Worm (Caenorhabditis elegans) whole organism, young adult: Measurements from ENCODE around the gene clec-78.
A peak's percentile ranks its signal among the peaks of the same experiment; 100 is the strongest.

ENCODE experiments used
- C17E4.6 ChIP-seq: fragments of 200-800 bp; sonication (Bioruptor generic); IDR thresholded peaks from 2 replicates; pipeline ENCODE4 v1.3.6; 2022; ENCODE audit warnings: missing genetic modification reagents, missing genetic modification characterization, missing compliant biosample characterization
- D2030.7 ChIP-seq: fragments of 200-800 bp; sonication (Bioruptor generic); IDR thresholded peaks from 2 replicates; pipeline ENCODE4 v1.3.6; 2022; ENCODE audit warnings: missing genetic modification reagents, missing genetic modification characterization, missing compliant biosample characterization
- F10E7.11 ChIP-seq: sonication (generic microtip); optimal IDR thresholded peaks from 2 replicates; lab custom pipeline; 2017; ENCODE audit warnings: mild to moderate bottlenecking, missing genetic modification characterization, moderate library complexity, missing compliant biosample characterization
- F22D6.2 ChIP-seq: sonication (generic microtip); optimal IDR thresholded peaks from 2 replicates; lab custom pipeline; 2016; ENCODE audit warnings: mild to moderate bottlenecking, missing genetic modification characterization, missing compliant biosample characterization
- F33H1.4 ChIP-seq: fragments of 200-800 bp; sonication (Bioruptor generic); IDR thresholded peaks from 2 replicates; pipeline ENCODE4 v1.3.6; 2022; ENCODE audit warnings: missing genetic modification reagents, missing genetic modification characterization, missing compliant biosample characterization
- F37B4.10 ChIP-seq: fragments of 200-800 bp; sonication (Bioruptor generic); IDR thresholded peaks from 2 replicates; pipeline ENCODE4 v1.3.6; 2022; ENCODE audit warnings: missing genetic modification characterization, missing compliant biosample characterization
- F52B5.7 ChIP-seq: sonication (generic microtip); optimal IDR thresholded peaks from 2 replicates; lab custom pipeline; 2016; ENCODE audit warnings: mild to moderate bottlenecking, missing genetic modification characterization, missing compliant biosample characterization
- T07F8.4 ChIP-seq: sonication (generic microtip); optimal IDR thresholded peaks from 2 replicates; lab custom pipeline; 2016; ENCODE audit warnings: mild to moderate bottlenecking, missing genetic modification characterization, moderate library complexity, missing compliant biosample characterization
- T26A5.8 ChIP-seq: sonication (generic microtip); optimal IDR thresholded peaks from 2 replicates; lab custom pipeline; 2016; ENCODE audit warnings: missing genetic modification characterization, missing compliant biosample characterization
- akir-1 ChIP-seq: fragments of 200-800 bp; sonication (Bioruptor generic); optimal IDR thresholded peaks from 2 replicates; lab custom pipeline; 2018; ENCODE audit warnings: mild to moderate bottlenecking, missing genetic modification characterization, moderate library complexity, missing compliant biosample characterization
- ama-1 ChIP-seq, 3 experiments: fragments of 150-350 bp in 1 of 3; sonication (generic microtip) in 2 of 3; optimal IDR thresholded peaks; 2 replicates each; lab custom pipeline; 2014 to 2018; ENCODE audit warnings: missing biosample characterization in 2 of 3, missing genetic modification characterization in 2 of 3, missing genetic modification reagents in 2 of 3
- aptf-3 ChIP-seq: fragments of 200-800 bp; sonication (Bioruptor generic); IDR thresholded peaks from 2 replicates; pipeline ENCODE4 v1.3.6; 2022; ENCODE audit warnings: missing genetic modification characterization, missing compliant biosample characterization
- atf-7 ChIP-seq: sonication (generic microtip); optimal IDR thresholded peaks from 2 replicates; lab custom pipeline; 2017; ENCODE audit warnings: mild to moderate bottlenecking, missing genetic modification characterization, missing compliant biosample characterization
- attf-6 ChIP-seq: fragments of 200-800 bp; sonication (Bioruptor generic); IDR thresholded peaks from 2 replicates; pipeline ENCODE4 v1.3.6; 2022; ENCODE audit warnings: missing genetic modification reagents, missing genetic modification characterization, missing compliant biosample characterization
- bed-2 ChIP-seq: fragments of 200-800 bp; sonication (Bioruptor generic); IDR thresholded peaks from 2 replicates; pipeline ENCODE4 v1.3.6; 2022; ENCODE audit warnings: missing genetic modification reagents, missing genetic modification characterization, missing compliant biosample characterization
- ceh-79 ChIP-seq: sonication (generic microtip); optimal IDR thresholded peaks from 2 replicates; lab custom pipeline; 2017; ENCODE audit warnings: mild to moderate bottlenecking, missing genetic modification characterization, missing compliant biosample characterization
- ceh-91 ChIP-seq: fragments of 200-800 bp; sonication (Bioruptor generic); IDR thresholded peaks from 2 replicates; pipeline ENCODE4 v1.3.6; 2022; ENCODE audit warnings: missing genetic modification reagents, missing genetic modification characterization, missing compliant biosample characterization
- dpff-1 ChIP-seq: sonication (generic microtip); optimal IDR thresholded peaks from 2 replicates; lab custom pipeline; 2017; ENCODE audit warnings: mild to moderate bottlenecking, missing genetic modification characterization, missing compliant biosample characterization
- egrh-3 ChIP-seq: fragments of 200-800 bp; sonication (Bioruptor generic); IDR thresholded peaks from 2 replicates; pipeline ENCODE4 v1.3.6; 2022; ENCODE audit warnings: missing genetic modification reagents, missing genetic modification characterization, missing compliant biosample characterization
- gei-17 ChIP-seq: fragments of 200-800 bp; sonication (Bioruptor generic); optimal IDR thresholded peaks from 2 replicates; lab custom pipeline; 2018; ENCODE audit warnings: mild to moderate bottlenecking, missing genetic modification characterization, missing compliant biosample characterization
- hrde-1 ChIP-seq: sonication (generic microtip); optimal IDR thresholded peaks from 2 replicates; lab custom pipeline; 2016; ENCODE audit warnings: missing genetic modification characterization, mild to moderate bottlenecking, missing compliant biosample characterization, moderate library complexity, missing genotype, missing genetic modification reagents, borderline replicate concordance
- let-526 ChIP-seq: fragments of 200-800 bp; sonication (Bioruptor generic); IDR thresholded peaks from 2 replicates; pipeline ENCODE4 v1.3.6; 2022; ENCODE audit warnings: missing genetic modification reagents, missing genetic modification characterization, missing compliant biosample characterization
- lin-26 ChIP-seq: fragments of 200-800 bp; sonication (Bioruptor generic); IDR thresholded peaks from 2 replicates; pipeline ENCODE4 v1.3.6; 2022; ENCODE audit warnings: missing genetic modification reagents, missing genetic modification characterization, missing compliant biosample characterization
- lin-35 ChIP-seq, 3 experiments: fragments of 150-350 bp in 2 of 3; sonication (generic microtip) in 1 of 3; optimal IDR thresholded peaks; 2 replicates each; lab custom pipeline; 2014 to 2018; ENCODE audit warnings: missing biosample characterization in 3 of 3, missing genetic modification characterization in 3 of 3, missing genetic modification reagents in 3 of 3
- lin-54 ChIP-seq: fragments of 200-800 bp; sonication (Bioruptor generic); optimal IDR thresholded peaks from 2 replicates; lab custom pipeline; 2018; ENCODE audit warnings: mild to moderate bottlenecking, missing genetic modification characterization, missing compliant biosample characterization
- lir-1 ChIP-seq: fragments of 200-800 bp; sonication (Bioruptor generic); conservative IDR thresholded peaks from 2 replicates; pipeline ENCODE4 v1.3.6; 2022; ENCODE audit warnings: missing genetic modification reagents, missing genetic modification characterization, missing compliant biosample characterization
- madf-3 ChIP-seq: fragments of 200-800 bp; sonication (Bioruptor generic); IDR thresholded peaks from 2 replicates; pipeline ENCODE4 v1.3.6; 2022; ENCODE audit warnings: missing genetic modification reagents, missing genetic modification characterization, missing compliant biosample characterization
- madf-6 ChIP-seq: fragments of 200-800 bp; sonication (Bioruptor generic); IDR thresholded peaks from 2 replicates; pipeline ENCODE4 v1.3.6; 2022; ENCODE audit warnings: missing genetic modification reagents, missing genetic modification characterization, missing compliant biosample characterization
- madf-8 ChIP-seq: fragments of 200-800 bp; sonication (Bioruptor generic); conservative IDR thresholded peaks from 2 replicates; pipeline ENCODE4 v1.3.6; 2022; ENCODE audit warnings: missing genetic modification reagents, missing genetic modification characterization, missing compliant biosample characterization
- mel-28 ChIP-seq: sonication (generic microtip); optimal IDR thresholded peaks from 2 replicates; lab custom pipeline; 2016; ENCODE audit warnings: borderline replicate concordance, mild to moderate bottlenecking, missing genetic modification characterization, missing compliant biosample characterization
- nhr-179 ChIP-seq: sonication (generic microtip); optimal IDR thresholded peaks from 2 replicates; lab custom pipeline; 2016; ENCODE audit warnings: mild to moderate bottlenecking, missing genetic modification characterization, missing compliant biosample characterization
- nhr-90 ChIP-seq: sonication (generic microtip); optimal IDR thresholded peaks from 2 replicates; lab custom pipeline; 2016; ENCODE audit warnings: missing genotype, mild to moderate bottlenecking, missing genetic modification characterization, missing compliant biosample characterization
- pha-4 ChIP-seq: fragments of 150-350 bp; sonication (generic microtip); optimal IDR thresholded peaks from 2 replicates; lab custom pipeline; 2014; ENCODE audit warnings: missing biosample characterization, missing genetic modification reagents, missing genetic modification characterization
- rpc-1 ChIP-seq, 2 experiments: fragments of 150-350 bp in 1 of 2; sonication (generic microtip) in 1 of 2; optimal IDR thresholded peaks; 2 replicates each; lab custom pipeline; 2014 to 2018; ENCODE audit warnings: missing biosample characterization in 1 of 2, missing genetic modification characterization in 1 of 2, missing genetic modification reagents in 1 of 2, missing genotype in 1 of 2
- sea-2 ChIP-seq: fragments of 200-800 bp; sonication (Bioruptor generic); IDR thresholded peaks from 2 replicates; pipeline ENCODE4 v1.3.6; 2022; ENCODE audit warnings: missing genetic modification characterization, missing compliant biosample characterization
- snpc-1.1 ChIP-seq: sonication (generic microtip); optimal IDR thresholded peaks from 2 replicates; lab custom pipeline; 2017; ENCODE audit warnings: missing genetic modification characterization, mild to moderate bottlenecking, missing compliant biosample characterization, antibody characterized with exemption, moderate library complexity, missing genotype, missing genetic modification reagents; ENCODE audit not compliant: insufficient read depth
- snpc-1.3 ChIP-seq: sonication (generic microtip); optimal IDR thresholded peaks from 2 replicates; lab custom pipeline; 2017; ENCODE audit warnings: missing genetic modification characterization, mild to moderate bottlenecking, missing compliant biosample characterization, antibody characterized with exemption, moderate library complexity, missing genotype, missing genetic modification reagents; ENCODE audit not compliant: insufficient read depth
- tbp1 ChIP-seq: fragments of 200-800 bp; sonication (Bioruptor generic); optimal IDR thresholded peaks from 2 replicates; lab custom pipeline; 2018; ENCODE audit warnings: mild to moderate bottlenecking, missing genetic modification characterization, missing compliant biosample characterization
- tbx-9 ChIP-seq: sonication (generic microtip); optimal IDR thresholded peaks from 2 replicates; lab custom pipeline; 2016; ENCODE audit warnings: borderline replicate concordance, missing genetic modification characterization, inconsistent platforms, missing compliant biosample characterization
- unc-130 ChIP-seq: sonication (generic microtip); optimal IDR thresholded peaks from 2 replicates; lab custom pipeline; 2016; ENCODE audit warnings: missing genetic modification reagents, missing genetic modification characterization, missing compliant biosample characterization
- zfh-2 ChIP-seq: fragments of 200-800 bp; sonication (Bioruptor generic); conservative IDR thresholded peaks from 2 replicates; pipeline ENCODE4 v1.3.6; 2022; ENCODE audit warnings: missing genetic modification reagents, missing genetic modification characterization, missing compliant biosample characterization
- ztf-22 ChIP-seq: fragments of 200-800 bp; sonication (Bioruptor generic); optimal IDR thresholded peaks from 2 replicates; lab custom pipeline; 2018; ENCODE audit warnings: mild to moderate bottlenecking, missing genetic modification characterization, moderate library complexity, missing compliant biosample characterization
- ztf-3 ChIP-seq: fragments of 200-800 bp; sonication (Bioruptor generic); optimal IDR thresholded peaks from 2 replicates; lab custom pipeline; 2018; ENCODE audit warnings: mild to moderate bottlenecking, missing genetic modification characterization, missing compliant biosample characterization

The clec-78 gene

DNA sequence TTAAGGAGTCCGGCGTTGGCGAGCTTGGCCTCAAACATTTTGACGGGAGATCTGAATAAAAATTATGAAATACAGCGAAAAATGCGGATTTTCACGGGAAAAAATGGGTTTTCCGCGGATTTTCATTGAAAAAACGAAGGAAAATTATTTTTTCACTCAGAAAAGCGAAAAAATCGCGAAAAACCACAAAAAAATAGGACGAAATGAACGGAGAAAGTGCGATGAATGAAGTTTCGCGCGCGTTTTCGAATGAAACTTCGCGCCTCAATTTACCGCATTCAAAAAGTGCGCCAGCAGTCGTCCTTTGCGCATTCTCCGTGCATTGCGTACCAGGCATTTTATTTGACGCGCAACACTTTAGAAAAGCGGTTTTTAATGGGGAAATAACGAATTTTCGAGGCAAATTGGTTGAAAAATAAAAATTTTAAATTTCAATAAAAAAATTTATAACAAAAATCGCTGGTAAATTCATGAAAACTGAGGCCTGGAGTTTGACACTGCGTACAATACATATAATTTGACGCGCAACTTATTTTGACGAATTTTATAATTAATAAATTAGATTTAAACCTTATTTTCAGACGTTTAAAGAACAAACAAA lies 60.6 kb downstream of the clec-78 start, which contains the start of gene pcn-1 (continued):
- peak; percentile 87 for TF ChIP-seq unc-130 (GFP tag; lab: Kevin White, UChicago)
- TF ChIP-seq F52B5.7 (tag; lab: Kevin White, UChicago), result peak; percentile 24
- 0 out of 2 replicates have a peak, but pooled peaks have one; percentile 36 for TF ChIP-seq sea-2
- TF ChIP-seq lir-1 (GFP tag; lab: Robert Waterston, UW), result peak; percentile 93
- TF ChIP-seq snpc-1.1 (tag; lab: Kevin White, UChicago), result peak; percentile 72
- peak; percentile 38; the same call in 1 of the 2 replicates for TF ChIP-seq egrh-3 (GFP tag; lab: Robert Waterston, UW)
- peak; percentile 41 for TF ChIP-seq ceh-79 (tag; lab: Kevin White, UChicago)
- TF ChIP-seq T07F8.4, result no peak
- TF ChIP-seq rpc-1 (optimal IDR thresholded peaks at IDR 0.05; lab: Kevin White, UChicago), result no peak
- no peak for TF ChIP-seq rpc-1 (tag; optimal IDR thresholded peaks at IDR 0.05; lab: Kevin White, UChicago)
- TF ChIP-seq bed-2 (GFP tag; lab: Robert Waterston, UW), result peak; percentile 90

DNA sequence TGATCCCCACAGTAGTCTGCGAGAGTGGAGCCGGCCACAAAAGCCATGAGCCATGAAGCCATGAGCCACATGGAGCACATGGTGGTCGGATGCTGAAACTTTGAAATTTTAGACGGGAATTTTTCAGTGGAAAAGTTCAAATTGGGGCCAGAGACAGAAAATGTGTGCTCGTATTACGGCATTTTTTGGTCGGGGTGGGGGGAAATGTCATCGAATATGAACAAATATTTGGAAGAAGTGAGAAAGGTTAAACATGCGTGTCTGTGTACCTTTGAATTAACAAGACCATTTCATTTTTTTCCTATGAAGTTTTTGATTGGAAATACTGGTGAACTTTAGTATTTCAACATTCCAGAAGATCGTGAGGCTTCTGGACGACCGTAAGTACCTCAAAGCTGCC lies 62.6 kb downstream of the clec-78 start, which contains the start of gene wrt-5:
Gene wrt-5, minus strand, starts transcription at position 101 of the 400 bp plus-strand sequence.
- TF ChIP-seq lin-54 (GFP tag; lab: Kevin White, UChicago) (no peak), zfh-2 (GFP tag; lab: Robert Waterston, UW) (no peak), aptf-3 (GFP tag; lab: Robert Waterston, UW) (no peak), lin-35 (GFP tag; optimal IDR thresholded peaks at IDR 0.05; lab: Kevin White, UChicago) (no peak), snpc-1.3 (tag; lab: Kevin White, UChicago) (no peak), T26A5.8 (tag; lab: Kevin White, UChicago) (no peak), F10E7.11 (no peak), tbp1 (GFP tag; lab: Kevin White, UChicago) (no peak), C17E4.6 (no peak), mel-28 (tag; lab: Kevin White, UChicago) (no peak), let-526 (GFP tag; lab: Robert Waterston, UW) (no peak), gei-17 (GFP tag; lab: Kevin White, UChicago) (no peak), madf-3 (GFP tag; lab: Robert Waterston, UW) (no peak), ztf-3 (GFP tag; lab: Kevin White, UChicago) (no peak), hrde-1 (tag; lab: Kevin White, UChicago) (no peak), tbx-9 (tag; lab: Kevin White, UChicago) (no peak), dpff-1 (tag; lab: Kevin White, UChicago) (no peak), madf-6 (no peak)

DNA sequence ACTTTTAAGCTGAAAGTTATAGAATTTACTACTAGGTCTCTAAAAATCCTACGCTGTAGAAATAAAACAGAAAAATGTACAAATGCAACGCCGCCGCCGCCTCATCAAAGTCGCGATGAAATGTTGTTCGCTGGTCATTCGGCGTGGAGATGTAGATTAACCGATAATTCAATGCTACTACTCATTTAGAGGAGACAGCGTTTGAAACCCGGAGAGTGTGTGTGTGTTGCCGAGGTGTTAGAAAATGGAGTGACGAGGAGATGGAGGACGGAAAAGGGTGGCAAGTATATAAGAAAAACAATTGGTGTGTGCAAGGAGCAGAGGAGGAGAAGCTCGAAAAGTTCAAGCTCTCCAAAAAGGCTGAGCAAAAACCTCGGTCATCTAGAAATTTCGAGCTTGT lies 63.4 kb downstream of the clec-78 start:
- TF ChIP-seq D2030.7 (GFP tag; lab: Robert Waterston, UW) (no peak), lir-1 (GFP tag; lab: Robert Waterston, UW) (no peak), F37B4.10 (GFP tag; lab: Robert Waterston, UW) (no peak), egrh-3 (GFP tag; lab: Robert Waterston, UW) (no peak), attf-6 (GFP tag; lab: Robert Waterston, UW) (no peak), pha-4 (tag; lab: Kevin White, UChicago) (no peak), F33H1.4 (GFP tag; lab: Robert Waterston, UW) (no peak), ama-1 (optimal IDR thresholded peaks at IDR 0.05; lab: Kevin White, UChicago) (no peak), ama-1 (GFP tag; optimal IDR thresholded peaks at IDR 0.05; lab: Kevin White, UChicago) (no peak), F22D6.2 (tag; lab: Kevin White, UChicago) (no peak), madf-3 (GFP tag; lab: Robert Waterston, UW) (no peak), ceh-91 (no peak), nhr-90 (no peak), atf-7 (tag; lab: Kevin White, UChicago) (no peak), ztf-22 (GFP tag; lab: Kevin White, UChicago) (no peak), madf-6 (no peak), akir-1 (GFP tag; lab: Kevin White, UChicago) (no peak), lin-54 (GFP tag; lab: Kevin White, UChicago) (no peak), madf-8 (GFP tag; lab: Robert Waterston, UW) (no peak), nhr-179 (tag; lab: Kevin White, UChicago) (no peak), lin-26 (no peak)
- TF ChIP-seq, all 124 proteins: peak for 0
